Comparison of ENCODE assay signal across 4 worm cellular contexts in the genomic region with DNA sequence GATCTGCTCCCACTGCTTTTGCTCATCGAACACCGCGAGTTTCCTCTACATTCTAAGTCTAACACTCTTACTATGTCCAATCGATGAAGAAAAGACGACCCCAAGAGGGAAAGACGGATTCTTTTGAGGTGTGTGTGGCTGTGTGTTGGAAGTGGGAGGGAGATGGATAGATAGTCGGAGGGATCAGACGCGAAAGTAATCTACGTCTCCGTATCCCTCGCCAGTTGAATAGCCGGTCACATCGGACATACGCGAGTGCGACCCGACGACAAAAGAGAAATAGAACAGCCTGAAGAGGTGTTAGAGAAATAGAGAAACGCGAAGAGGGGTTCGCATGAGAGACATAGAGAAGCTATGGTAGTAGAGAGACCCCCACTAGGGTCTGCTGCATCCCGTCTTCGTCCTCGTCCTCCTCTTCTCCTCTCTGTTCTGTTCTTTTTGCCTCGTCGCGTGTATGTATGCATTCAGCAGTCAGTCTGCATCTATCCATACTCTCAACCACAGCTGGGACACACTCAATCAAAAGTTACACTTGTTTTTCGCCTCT.
TF ChIP-seq lines count a peak whose summit lies in the region.

No protein-coding gene starts in this region.

TF ChIP-seq in whole organism, L2 larva, 48 proteins besides CTCF, POLR2A, EP300 and RAD21 (continued from another document):
- TF ChIP-seq unc-55 (GFP tag; optimal IDR thresholded peaks at IDR 0.05; lab: Kevin White, UChicago) (peak; percentile 96), aly-2 (tag; optimal IDR thresholded peaks at IDR 0.05; lab: Kevin White, UChicago) (no peak), nhr-77 (tag; optimal IDR thresholded peaks at IDR 0.05; lab: Kevin White, UChicago) (peak; percentile 65), alr-1 (tag; optimal IDR thresholded peaks at IDR 0.05; lab: Kevin White, UChicago) (peak; percentile 85), mdl-1 (tag; optimal IDR thresholded peaks at IDR 0.05; lab: Kevin White, UChicago) (peak; percentile 91 to 94), sma-3 (GFP tag; optimal IDR thresholded peaks at IDR 0.05; lab: Kevin White, UChicago) (peak; percentile 96), snpc-4 (tag; optimal IDR thresholded peaks at IDR 0.05; lab: Kevin White, UChicago) (peak; percentile 95), nhr-10 (tag; optimal IDR thresholded peaks at IDR 0.05; lab: Kevin White, UChicago) (peak; percentile 29), gmeb-1 (tag; optimal IDR thresholded peaks at IDR 0.05; lab: Kevin White, UChicago) (peak; percentile 77), Y55F3AM.14 (GFP tag; optimal IDR thresholded peaks at IDR 0.05; lab: Kevin White, UChicago) (peak; percentile 94), ztf-4 (tag; optimal IDR thresholded peaks at IDR 0.05; lab: Kevin White, UChicago) (peak; percentile 96), blmp-1 (tag; optimal IDR thresholded peaks at IDR 0.05; lab: Kevin White, UChicago; ENCODE audit: insufficient read depth) (peak; percentile 87), F13H6.1 (tag; optimal IDR thresholded peaks at IDR 0.05; lab: Kevin White, UChicago) (peak; percentile 99), nhr-237 (tag; optimal IDR thresholded peaks at IDR 0.05; lab: Kevin White, UChicago) (peak; percentile 54), C34F6.9 (tag; optimal IDR thresholded peaks at IDR 0.05; lab: Kevin White, UChicago) (peak; percentile 97), ceh-16 (tag; optimal IDR thresholded peaks at IDR 0.05; lab: Kevin White, UChicago) (peak; percentile 67), unc-62 (GFP tag; optimal IDR thresholded peaks at IDR 0.05; lab: Kevin White, UChicago) (peak; percentile 98), nhr-12 (tag; optimal IDR thresholded peaks at IDR 0.05; lab: Kevin White, UChicago) (no peak), ZK546.5 (tag; optimal IDR thresholded peaks at IDR 0.05; lab: Kevin White, UChicago) (peak; percentile 63), nhr-23 (tag; optimal IDR thresholded peaks at IDR 0.05; lab: Kevin White, UChicago) (no peak), ama-1 (optimal IDR thresholded peaks at IDR 0.05; lab: Kevin White, UChicago) (peak; percentile 82), peb-1 (tag; optimal IDR thresholded peaks at IDR 0.05; lab: Kevin White, UChicago) (no peak), egl-27 (tag; optimal IDR thresholded peaks at IDR 0.05; lab: Kevin White, UChicago) (peak; percentile 97), ztf-1 (GFP tag; conservative IDR thresholded peaks at IDR 0.05; lab: Robert Waterston, UW) (no peak), nhr-11 (tag; optimal IDR thresholded peaks at IDR 0.05; lab: Kevin White, UChicago) (no peak), sma-9 (GFP tag; optimal IDR thresholded peaks at IDR 0.05; lab: Kevin White, UChicago) (peak; percentile 99), sma-9 (tag; optimal IDR thresholded peaks at IDR 0.05; lab: Kevin White, UChicago) (peak; percentile 84), skn-1 (tag; optimal IDR thresholded peaks at IDR 0.05; lab: Kevin White, UChicago) (no peak)

TF ChIP-seq in whole organism, L4 larva, 104 proteins besides CTCF, POLR2A, EP300 and RAD21 (continued from another document and continues in another):
- TF ChIP-seq pha-4 (GFP tag; IDR thresholded peaks at IDR 0.05; lab: Robert Waterston, UW) = peak; percentile 90
- no peak for TF ChIP-seq pha-4 (tag; optimal IDR thresholded peaks at IDR 0.05; lab: Kevin White, UChicago)
- peak; percentile 88 for TF ChIP-seq arid-1 (GFP tag; conservative IDR thresholded peaks at IDR 0.05; lab: Robert Waterston, UW)
- peak; percentile 94 for TF ChIP-seq gei-8 (GFP tag; optimal IDR thresholded peaks at IDR 0.05; lab: Kevin White, UChicago)
- TF ChIP-seq ceh-62 (tag; optimal IDR thresholded peaks at IDR 0.05; lab: Kevin White, UChicago) = no peak
- TF ChIP-seq hlh-11 (tag; optimal IDR thresholded peaks at IDR 0.05; lab: Kevin White, UChicago) = peak; percentile 99
- peak; percentile 82; the same call in 1 of the 2 replicates for TF ChIP-seq lin-1 (GFP tag; IDR thresholded peaks at IDR 0.05; lab: Robert Waterston, UW)
- peak in 1 of 2 experiments; percentile 100 for TF ChIP-seq unc-62 (GFP tag; optimal IDR thresholded peaks at IDR 0.05 in 1 of 2; lab: Kevin White, UChicago)
- no peak for TF ChIP-seq unc-62 (tag; optimal IDR thresholded peaks at IDR 0.05; lab: Kevin White, UChicago)
- peak; percentile 80 for TF ChIP-seq daf-19 (GFP tag; conservative IDR thresholded peaks at IDR 0.05; lab: Robert Waterston, UW)
- TF ChIP-seq F26F4.8 (GFP tag; conservative IDR thresholded peaks at IDR 0.05; lab: Robert Waterston, UW) = no peak
- TF ChIP-seq hif-1 (tag; optimal IDR thresholded peaks at IDR 0.05; lab: Kevin White, UChicago) = peak; percentile 75 to 88
- peak; percentile 95 for TF ChIP-seq hlh-30 (tag; optimal IDR thresholded peaks at IDR 0.05; lab: Kevin White, UChicago; ENCODE audit: insufficient read depth)
- peak; percentile 98 for TF ChIP-seq aha-1 (tag; lab: Kevin White, UChicago)
- TF ChIP-seq dmd-8 (GFP tag; IDR thresholded peaks at IDR 0.05; lab: Robert Waterston, UW) = no peak
- peak; percentile 84 for TF ChIP-seq nhr-6 (tag; optimal IDR thresholded peaks at IDR 0.05; lab: Kevin White, UChicago)
- TF ChIP-seq skn-1 (tag; optimal IDR thresholded peaks at IDR 0.05; lab: Kevin White, UChicago) = peak; percentile 14
- TF ChIP-seq ceh-32 (tag; optimal IDR thresholded peaks at IDR 0.05; lab: Kevin White, UChicago; ENCODE audit: poor library complexity) = peak; percentile 64
- TF ChIP-seq mxl-2 (GFP tag; conservative IDR thresholded peaks at IDR 0.05; lab: Robert Waterston, UW) = no peak; the same call in 1 of the 2 replicates
- TF ChIP-seq daf-8 (GFP tag; IDR thresholded peaks at IDR 0.05; lab: Robert Waterston, UW) = no peak
- peak; percentile 93 for TF ChIP-seq F37D6.2 (tag; optimal IDR thresholded peaks at IDR 0.05; lab: Kevin White, UChicago)
- 0 out of 2 replicates have a peak, but pooled peaks have one; percentile 56 for TF ChIP-seq D1046.2 (GFP tag; IDR thresholded peaks at IDR 0.05; lab: Robert Waterston, UW)
- peak; percentile 93 for TF ChIP-seq dmd-6 (GFP tag; IDR thresholded peaks at IDR 0.05; lab: Robert Waterston, UW)
- TF ChIP-seq nhr-237 (tag; optimal IDR thresholded peaks at IDR 0.05; lab: Kevin White, UChicago) = peak; percentile 58
- peak; percentile 77 for TF ChIP-seq T20F7.1 (GFP tag; optimal IDR thresholded peaks at IDR 0.05; lab: Kevin White, UChicago)
- TF ChIP-seq duxl-1 (tag; optimal IDR thresholded peaks at IDR 0.05; lab: Kevin White, UChicago; ENCODE audit: poor library complexity) = peak; percentile 64
- peak; percentile 89 to 97 for TF ChIP-seq mdl-1 (tag; optimal IDR thresholded peaks at IDR 0.05; lab: Kevin White, UChicago)
- no peak for TF ChIP-seq spr-3 (GFP tag; optimal IDR thresholded peaks at IDR 0.05; lab: Kevin White, UChicago)
- TF ChIP-seq saeg-2 (GFP tag; IDR thresholded peaks at IDR 0.05; lab: Robert Waterston, UW) = peak; percentile 91
- peak; percentile 96 for TF ChIP-seq fkh-10 (GFP tag; optimal IDR thresholded peaks at IDR 0.05; lab: Kevin White, UChicago)
- peak; percentile 97 for TF ChIP-seq rbr-2 (tag; optimal IDR thresholded peaks at IDR 0.05; lab: Kevin White, UChicago)
- TF ChIP-seq dve-1 (tag; optimal IDR thresholded peaks at IDR 0.05; lab: Kevin White, UChicago; ENCODE audit: insufficient read depth) = peak; percentile 94

TF ChIP-seq in whole organism, late embryonic, 69 proteins besides CTCF, POLR2A, EP300 and RAD21 (continued from another document):
- peak; percentile 17 for TF ChIP-seq tbx-7 (tag; optimal IDR thresholded peaks at IDR 0.05; lab: Kevin White, UChicago)
- peak; percentile 90 for TF ChIP-seq ceh-18 (tag; optimal IDR thresholded peaks at IDR 0.05; lab: Kevin White, UChicago)
- peak; percentile 92 for TF ChIP-seq ceh-31 (tag; optimal IDR thresholded peaks at IDR 0.05; lab: Kevin White, UChicago)
- peak; percentile 75 for TF ChIP-seq ceh-14 (tag; optimal IDR thresholded peaks at IDR 0.05; lab: Kevin White, UChicago)
- no peak for TF ChIP-seq npax-4 (tag; optimal IDR thresholded peaks at IDR 0.05; lab: Kevin White, UChicago)
- peak; percentile 90 for TF ChIP-seq dve-1 (tag; optimal IDR thresholded peaks at IDR 0.05; lab: Kevin White, UChicago)
- no peak for TF ChIP-seq pat-9 (tag; optimal IDR thresholded peaks at IDR 0.05; lab: Kevin White, UChicago)
- TF ChIP-seq K09A11.1 (tag; optimal IDR thresholded peaks at IDR 0.05; lab: Kevin White, UChicago; ENCODE audit: insufficient read depth) = peak; percentile 33
- no peak for TF ChIP-seq unc-3 (GFP tag; conservative IDR thresholded peaks at IDR 0.05; lab: Robert Waterston, UW)
- TF ChIP-seq unc-3 (tag; optimal IDR thresholded peaks at IDR 0.05; lab: Kevin White, UChicago) = peak; percentile 17
- TF ChIP-seq ttx-3 (tag; optimal IDR thresholded peaks at IDR 0.05; lab: Kevin White, UChicago) = no peak
- TF ChIP-seq pros-1 (tag; optimal IDR thresholded peaks at IDR 0.05; lab: Kevin White, UChicago) = peak; percentile 93
- TF ChIP-seq rnt-1 (tag; optimal IDR thresholded peaks at IDR 0.05; lab: Kevin White, UChicago) = peak; percentile 89
- peak; percentile 73 for TF ChIP-seq syd-9 (tag; optimal IDR thresholded peaks at IDR 0.05; lab: Kevin White, UChicago)
- TF ChIP-seq pag-3 (tag; optimal IDR thresholded peaks at IDR 0.05; lab: Kevin White, UChicago; ENCODE audit: borderline replicate concordance) = no peak
- TF ChIP-seq eyg-1 (tag; optimal IDR thresholded peaks at IDR 0.05; lab: Kevin White, UChicago) = no peak
- TF ChIP-seq hlh-8 (tag; optimal IDR thresholded peaks at IDR 0.05; lab: Kevin White, UChicago) = peak; percentile 55
- peak; percentile 93 for TF ChIP-seq ceh-34 (tag; optimal IDR thresholded peaks at IDR 0.05; lab: Kevin White, UChicago)
- TF ChIP-seq che-1 (tag; optimal IDR thresholded peaks at IDR 0.05; lab: Kevin White, UChicago) = peak; percentile 10
- peak; percentile 6 for TF ChIP-seq dmd-4 (tag; optimal IDR thresholded peaks at IDR 0.05; lab: Kevin White, UChicago; ENCODE audit: borderline replicate concordance)
- TF ChIP-seq hlh-13 (GFP tag; optimal IDR thresholded peaks at IDR 0.05; lab: Kevin White, UChicago) = no peak
- peak; percentile 17 for TF ChIP-seq elt-2 (tag; optimal IDR thresholded peaks at IDR 0.05; lab: Kevin White, UChicago)
- TF ChIP-seq unc-42 (tag; optimal IDR thresholded peaks at IDR 0.05; lab: Kevin White, UChicago) = peak; percentile 69
TF ChIP-seq in whole organism, late embryonic: peak in this region for 32.

TF ChIP-seq in whole organism, mixed stage, embryonic, 35 proteins besides CTCF, POLR2A, EP300 and RAD21 (continued from another document):
- TF ChIP-seq unc-120 (tag; optimal IDR thresholded peaks at IDR 0.05; lab: Kevin White, UChicago; ENCODE audit: poor library complexity, severe bottlenecking) = peak; percentile 95
- no peak for TF ChIP-seq flh-1 (GFP tag; optimal IDR thresholded peaks at IDR 0.05; lab: Kevin White, UChicago)
- TF ChIP-seq hlh-1 (tag; optimal IDR thresholded peaks at IDR 0.05; lab: Kevin White, UChicago) = peak; percentile 66
- peak; percentile 84 for TF ChIP-seq lin-13 (tag; optimal IDR thresholded peaks at IDR 0.05; lab: Kevin White, UChicago)
TF ChIP-seq in whole organism, mixed stage, embryonic: peak in this region for 21.
